Worm (Caenorhabditis elegans): ENCODE results near the gene vit-2.

ce11 chrX:5147918-5148317 lies 47.1 kb downstream of the vit-2 start, which contains the start of gene C31H2.14:
- TF ChIP-seq W03F9.2 (tag; optimal IDR thresholded peaks at IDR 0.05) (no peak), him-1 (tag; optimal IDR thresholded peaks at IDR 0.05) (no peak), dao-5 (tag; optimal IDR thresholded peaks at IDR 0.05) (no peak)
